Fruit fly (Drosophila melanogaster) whole organism, prepupa: ENCODE data around the gene CG14711.

Experiments
- Blimp-1 ChIP-seq: fragments of 200-800 bp; sonication (Bioruptor generic); optimal IDR thresholded peaks from 3 replicates; lab custom pipeline; 2017; ENCODE audit warnings: missing biosample characterization, missing genetic modification characterization, mild to moderate bottlenecking, moderate library complexity, missing genetic modification reagents
- CG10631 ChIP-seq: fragments of 200-800 bp; sonication (Bioruptor generic); optimal IDR thresholded peaks from 2 replicates; lab custom pipeline; 2016; ENCODE audit warnings: missing biosample characterization, missing genetic modification characterization
- CG11294 ChIP-seq: fragments of 200-800 bp; sonication (Bioruptor generic); IDR thresholded peaks from 2 replicates; pipeline ENCODE4 v1.3.6; 2022; ENCODE audit warnings: missing biosample characterization, missing genetic modification characterization
- CG11762 ChIP-seq: fragments of 200-800 bp; sonication (Bioruptor generic); optimal IDR thresholded peaks from 3 replicates; lab custom pipeline; 2016; ENCODE audit warnings: missing biosample characterization, missing genetic modification characterization; ENCODE audit not compliant: insufficient read depth
- CG15336 ChIP-seq: fragments of 200-800 bp; sonication (Bioruptor generic); IDR thresholded peaks from 2 replicates; pipeline ENCODE4 v1.3.6; 2022; ENCODE audit warnings: missing biosample characterization, missing genetic modification characterization
- CG1621 ChIP-seq: fragments of 200-800 bp; sonication (Bioruptor generic); optimal IDR thresholded peaks from 3 replicates; lab custom pipeline; 2018; ENCODE audit warnings: missing biosample characterization, mild to moderate bottlenecking, missing genetic modification characterization
- CG16779 ChIP-seq: fragments of 200-800 bp; sonication (Bioruptor generic); optimal IDR thresholded peaks from 3 replicates; lab custom pipeline; 2017; ENCODE audit warnings: missing biosample characterization, mild to moderate bottlenecking, missing genetic modification characterization
- CG31627 ChIP-seq: fragments of 200-800 bp; sonication (Bioruptor generic); optimal IDR thresholded peaks from 3 replicates; lab custom pipeline; 2016; ENCODE audit warnings: missing biosample characterization, missing genetic modification characterization
- CG32006 ChIP-seq: fragments of 200-800 bp; sonication (Bioruptor generic); optimal IDR thresholded peaks from 3 replicates; lab custom pipeline; 2017; ENCODE audit warnings: missing biosample characterization, mild to moderate bottlenecking, missing genetic modification characterization
- CG3919 ChIP-seq: fragments of 200-800 bp; sonication (Bioruptor generic); optimal IDR thresholded peaks from 3 replicates; lab custom pipeline; 2016; ENCODE audit warnings: missing biosample characterization, missing genetic modification characterization
- CG4318 ChIP-seq: fragments of 200-800 bp; sonication (Bioruptor generic); optimal IDR thresholded peaks from 3 replicates; lab custom pipeline; 2017; ENCODE audit warnings: missing biosample characterization, mild to moderate bottlenecking, missing genetic modification characterization
- CG6276 ChIP-seq: fragments of 200-800 bp; sonication (Bioruptor generic); optimal IDR thresholded peaks from 2 replicates; lab custom pipeline; 2017; ENCODE audit warnings: missing biosample characterization, mild to moderate bottlenecking, missing genetic modification characterization
- CG6792 ChIP-seq: fragments of 200-800 bp; sonication (Bioruptor generic); optimal IDR thresholded peaks from 3 replicates; lab custom pipeline; 2016; ENCODE audit warnings: missing biosample characterization, missing genetic modification characterization
- CG6808 ChIP-seq: fragments of 200-800 bp; sonication (Bioruptor generic); optimal IDR thresholded peaks from 3 replicates; lab custom pipeline; 2017; ENCODE audit warnings: missing biosample characterization, missing genetic modification characterization, mild to moderate bottlenecking, moderate library complexity, missing genetic modification reagents
- CG6854 ChIP-seq: fragments of 200-800 bp; sonication (Bioruptor generic); optimal IDR thresholded peaks from 2 replicates; lab custom pipeline; 2017; ENCODE audit warnings: missing biosample characterization, mild to moderate bottlenecking, missing genetic modification characterization
- CG7368 ChIP-seq: fragments of 200-800 bp; sonication (Bioruptor generic); optimal IDR thresholded peaks from 3 replicates; lab custom pipeline; 2016; ENCODE audit warnings: missing biosample characterization, missing genetic modification characterization
- CG8119 ChIP-seq: fragments of 200-800 bp; sonication (Bioruptor generic); IDR thresholded peaks from 3 replicates; pipeline ENCODE4 v1.3.6; 2022; ENCODE audit warnings: missing biosample characterization, missing genetic modification characterization
- CG8319 ChIP-seq: fragments of 200-800 bp; sonication (Bioruptor generic); optimal IDR thresholded peaks from 3 replicates; lab custom pipeline; 2016; ENCODE audit warnings: missing biosample characterization, missing genetic modification characterization
- CG8632 ChIP-seq: fragments of 200-800 bp; sonication (Bioruptor generic); optimal IDR thresholded peaks from 3 replicates; lab custom pipeline; 2016; ENCODE audit warnings: missing biosample characterization, missing genetic modification characterization
- CG9139 ChIP-seq: fragments of 200-800 bp; sonication (Bioruptor generic); optimal IDR thresholded peaks from 3 replicates; lab custom pipeline; 2017; ENCODE audit warnings: missing biosample characterization, mild to moderate bottlenecking, missing genetic modification characterization
- Eip78C ChIP-seq: fragments of 200-800 bp; sonication (Bioruptor generic); peaks from one replicate; lab custom pipeline; 2016; ENCODE audit warnings: missing biosample characterization, missing genetic modification characterization
- Eip93F ChIP-seq: fragments of 200-800 bp; sonication (Bioruptor generic); optimal IDR thresholded peaks from 2 replicates; lab custom pipeline; 2016; ENCODE audit warnings: missing biosample characterization, mild to moderate bottlenecking, missing genetic modification characterization
- Ets21C ChIP-seq: fragments of 200-800 bp; sonication (Bioruptor generic); optimal IDR thresholded peaks from 3 replicates; lab custom pipeline; 2016; ENCODE audit warnings: missing biosample characterization, missing genetic modification characterization
- Ets96B ChIP-seq: fragments of 200-800 bp; optimal IDR thresholded peaks from 2 replicates; lab custom pipeline; 2019; ENCODE audit warnings: missing biosample characterization, mild to moderate bottlenecking, missing genetic modification characterization, moderate library complexity
- Gug ChIP-seq: fragments of 200-800 bp; sonication (Bioruptor generic); IDR thresholded peaks from 2 replicates; pipeline ENCODE4 v1.3.6; 2022; ENCODE audit warnings: missing biosample characterization, missing genetic modification characterization
- Hr39 ChIP-seq: fragments of 200-800 bp; sonication (Bioruptor generic); optimal IDR thresholded peaks from 2 replicates; lab custom pipeline; 2016; ENCODE audit warnings: missing biosample characterization, missing genetic modification characterization
- Hr4 ChIP-seq: fragments of 200-800 bp; sonication (Bioruptor generic); optimal IDR thresholded peaks from 3 replicates; lab custom pipeline; 2016; ENCODE audit warnings: missing biosample characterization, missing genetic modification characterization
- Lpt ChIP-seq: fragments of 200-800 bp; sonication (Bioruptor generic); optimal IDR thresholded peaks from 3 replicates; lab custom pipeline; 2016; ENCODE audit warnings: missing biosample characterization, missing genetic modification characterization
- OdsH ChIP-seq: fragments of 200-800 bp; sonication (Bioruptor generic); optimal IDR thresholded peaks from 3 replicates; lab custom pipeline; 2016; ENCODE audit warnings: missing biosample characterization, missing genetic modification characterization
- Smox ChIP-seq: fragments of 200-800 bp; sonication (Bioruptor generic); optimal IDR thresholded peaks from 3 replicates; lab custom pipeline; 2016; ENCODE audit warnings: missing biosample characterization, missing genetic modification characterization
- Sox14 ChIP-seq: fragments of 200-800 bp; sonication (Bioruptor generic); optimal IDR thresholded peaks from 3 replicates; lab custom pipeline; 2016; ENCODE audit warnings: missing biosample characterization, missing genetic modification characterization
- Sox15 ChIP-seq: fragments of 200-800 bp; sonication (Bioruptor generic); optimal IDR thresholded peaks from 3 replicates; lab custom pipeline; 2016; ENCODE audit warnings: missing biosample characterization, missing genetic modification characterization
- achi ChIP-seq: fragments of 200-800 bp; sonication (Bioruptor generic); optimal IDR thresholded peaks from 3 replicates; lab custom pipeline; 2016; ENCODE audit warnings: missing biosample characterization, missing genetic modification characterization
- cyc ChIP-seq: fragments of 200-800 bp; sonication (Bioruptor generic); optimal IDR thresholded peaks from 3 replicates; lab custom pipeline; 2016; ENCODE audit warnings: missing biosample characterization, missing genetic modification characterization
- dac ChIP-seq: fragments of 200-800 bp; sonication (Bioruptor generic); optimal IDR thresholded peaks from 2 replicates; lab custom pipeline; 2017; ENCODE audit warnings: missing biosample characterization, mild to moderate bottlenecking, missing genetic modification characterization
- eg ChIP-seq: fragments of 200-800 bp; sonication (Bioruptor generic); IDR thresholded peaks from 3 replicates; pipeline ENCODE4 v1.3.6; 2022; ENCODE audit warnings: missing biosample characterization, missing genetic modification characterization
- esn ChIP-seq: fragments of 200-800 bp; sonication (Bioruptor generic); optimal IDR thresholded peaks from 2 replicates; lab custom pipeline; 2016; ENCODE audit warnings: missing biosample characterization, mild to moderate bottlenecking, missing genetic modification characterization, moderate library complexity
- fd59A ChIP-seq: fragments of 200-800 bp; sonication (Bioruptor generic); optimal IDR thresholded peaks from 2 replicates; lab custom pipeline; 2017; ENCODE audit warnings: missing biosample characterization, mild to moderate bottlenecking, missing genetic modification characterization, missing genetic modification reagents
- fd85E ChIP-seq: fragments of 200-800 bp; sonication (Bioruptor generic); optimal IDR thresholded peaks from 3 replicates; lab custom pipeline; 2016; ENCODE audit warnings: missing biosample characterization, missing genetic modification characterization
- fkh ChIP-seq: fragments of 200-800 bp; sonication (Bioruptor generic); optimal IDR thresholded peaks from 3 replicates; lab custom pipeline; 2017; ENCODE audit warnings: missing biosample characterization, mild to moderate bottlenecking, missing genetic modification characterization, moderate library complexity
- lz ChIP-seq: fragments of 200-800 bp; sonication (Bioruptor generic); optimal IDR thresholded peaks from 3 replicates; lab custom pipeline; 2016; ENCODE audit warnings: missing biosample characterization, missing genetic modification characterization
- net ChIP-seq: fragments of 200-800 bp; sonication (Bioruptor generic); optimal IDR thresholded peaks from 3 replicates; lab custom pipeline; 2016; ENCODE audit warnings: missing biosample characterization, missing genetic modification characterization
- salr ChIP-seq, 2 experiments: fragments of 200-800 bp; sonication (Bioruptor generic); optimal IDR thresholded peaks; 3 replicates each; lab custom pipeline; 2016 to 2018; ENCODE audit warnings: missing biosample characterization in 2 of 2, missing genetic modification characterization in 2 of 2, mild to moderate bottlenecking in 1 of 2
- spab ChIP-seq: fragments of 200-800 bp; sonication (Bioruptor generic); optimal IDR thresholded peaks from 2 replicates; lab custom pipeline; 2017; ENCODE audit warnings: missing biosample characterization, mild to moderate bottlenecking, missing genetic modification characterization, missing genetic modification reagents
- ss ChIP-seq, 2 experiments: fragments of 200-800 bp; sonication (Bioruptor generic); optimal IDR thresholded peaks; 2 replicates in 1 of 2; 3 replicates in 1 of 2; lab custom pipeline; 2017 to 2018; ENCODE audit warnings: mild to moderate bottlenecking in 2 of 2, missing biosample characterization in 2 of 2, missing genetic modification characterization in 2 of 2, moderate library complexity in 1 of 2
- svp ChIP-seq: fragments of 200-800 bp; sonication (Bioruptor generic); peaks from one replicate; lab custom pipeline; 2016; ENCODE audit warnings: missing biosample characterization, missing genetic modification characterization
- topi ChIP-seq: fragments of 200-800 bp; sonication (Bioruptor generic); optimal IDR thresholded peaks from 3 replicates; lab custom pipeline; 2016; ENCODE audit warnings: missing biosample characterization, missing genetic modification characterization

The CG14711 gene

dm6 chr3R:11616219-11616618 lies 6.9 kb upstream of the CG14711 start (continued):
- TF ChIP-seq esn (no peak), CG6792 (no peak), net (GFP tag; lab: Kevin White, UChicago) (peak; percentile 53), achi (GFP tag; lab: Kevin White, UChicago) (peak; percentile 26), CG4318 (peak; percentile 35), CG31627 (GFP tag; lab: Kevin White, UChicago) (no peak), CG1621 (tag; lab: Kevin White, UChicago) (no peak), Hr4 (GFP tag; lab: Kevin White, UChicago) (peak; percentile 52), dac (GFP tag; lab: Kevin White, UChicago) (no peak), Eip93F (GFP tag; lab: Kevin White, UChicago) (no peak), Lpt (no peak), CG32006 (GFP tag; lab: Kevin White, UChicago) (peak; percentile 71), fd59A (GFP tag; lab: Kevin White, UChicago) (peak; percentile 20), Sox14 (GFP tag; lab: Kevin White, UChicago) (no peak), CG6808 (GFP tag; lab: Kevin White, UChicago) (peak; percentile 68), CG8319 (no peak), CG7368 (GFP tag; lab: Kevin White, UChicago) (no peak), salr (GFP tag; optimal IDR thresholded peaks at IDR 0.05; lab: Kevin White, UChicago) (peak in 1 of 2 experiments; percentile 64), CG10631 (GFP tag; lab: Kevin White, UChicago) (peak; percentile 21), Gug (GFP tag; lab: Robert Waterston, UW) (no peak), CG6276 (GFP tag; lab: Kevin White, UChicago) (peak; percentile 67), lz (GFP tag; lab: Kevin White, UChicago) (peak; percentile 11), CG15336 (GFP tag; lab: Robert Waterston, UW) (peak; percentile 55), CG16779 (tag; lab: Kevin White, UChicago) (peak; percentile 0), ss (GFP tag; optimal IDR thresholded peaks at IDR 0.05; lab: Kevin White, UChicago) (no peak), CG3919 (GFP tag; lab: Kevin White, UChicago) (peak; percentile 14)

- TF ChIP-seq CG8632 (no peak), CG6276 (GFP tag; lab: Kevin White, UChicago) (peak; percentile 55), CG6854 (GFP tag; lab: Kevin White, UChicago) (no peak), achi (GFP tag; lab: Kevin White, UChicago) (peak; percentile 41), CG11294 (GFP tag; lab: Robert Waterston, UW) (no peak), topi (GFP tag; lab: Kevin White, UChicago) (no peak), CG8119 (peak; percentile 66; the same call in 2 of the 3 replicates), Blimp-1 (no peak), fd59A (GFP tag; lab: Kevin White, UChicago) (peak; percentile 17), Sox15 (no peak), salr (GFP tag; optimal IDR thresholded peaks at IDR 0.05; lab: Kevin White, UChicago) (peak in 1 of 2 experiments; percentile 31), Gug (GFP tag; lab: Robert Waterston, UW) (no peak), lz (GFP tag; lab: Kevin White, UChicago) (no peak), CG3919 (GFP tag; lab: Kevin White, UChicago) (peak; percentile 21), fkh (GFP tag; lab: Kevin White, UChicago) (no peak), CG11762 (GFP tag; lab: Kevin White, UChicago) (no peak), fd85E (GFP tag; lab: Kevin White, UChicago) (no peak), eg (GFP tag; lab: Robert Waterston, UW) (peak; percentile 6; the same call in 1 of the 3 replicates), CG6792 (peak; percentile 11), spab (GFP tag; lab: Kevin White, UChicago) (no peak), OdsH (GFP tag; lab: Kevin White, UChicago) (peak; percentile 4), Hr4 (GFP tag; lab: Kevin White, UChicago) (peak; percentile 55), svp (GFP tag; lab: Kevin White, UChicago) (no peak), CG10631 (GFP tag; lab: Kevin White, UChicago) (peak; percentile 51), CG31627 (GFP tag; lab: Kevin White, UChicago) (no peak), Ets21C (GFP tag; lab: Kevin White, UChicago) (no peak), Eip78C (GFP tag; lab: Kevin White, UChicago) (peak; percentile 86), ss (GFP tag; optimal IDR thresholded peaks at IDR 0.05; lab: Kevin White, UChicago) (no peak), CG7368 (GFP tag; lab: Kevin White, UChicago) (peak; percentile 2), CG4318 (no peak), cyc (GFP tag; lab: Kevin White, UChicago) (no peak), esn (no peak), Hr39 (GFP tag; lab: Kevin White, UChicago) (no peak), CG9139 (GFP tag; lab: Kevin White, UChicago) (no peak), CG8319 (no peak), CG32006 (GFP tag; lab: Kevin White, UChicago) (peak; percentile 67), net (GFP tag; lab: Kevin White, UChicago) (no peak), Smox (no peak), Ets96B (peak; percentile 45)
Measured at dm6 chr3R:11617363-11617762, 5.8 kb upstream of the CG14711 start.
